Worm (Caenorhabditis elegans): ENCODE measurements around the gene cysl-3.

DNA sequence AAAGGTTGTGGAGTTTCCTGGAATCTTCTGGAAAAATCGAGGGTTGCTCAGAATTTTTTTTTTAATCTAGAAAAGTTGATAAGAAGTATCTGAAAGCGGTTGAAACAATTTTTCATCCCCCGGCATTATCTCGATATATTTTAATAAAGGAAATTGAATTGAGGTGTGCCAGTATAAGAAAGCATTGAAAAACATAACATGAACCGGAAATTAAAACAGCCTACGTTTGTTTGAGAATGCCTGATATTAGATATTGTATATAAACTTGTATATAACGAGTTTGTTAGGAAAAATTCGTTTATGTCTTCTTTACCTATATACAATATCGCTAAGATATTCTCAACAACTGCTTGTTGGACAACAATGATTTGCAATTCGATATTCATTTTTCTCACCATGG is 51.2 kb downstream of the cysl-3 start, which contains the start of gene str-30:
- TF ChIP-seq W03F9.2 (tag; optimal IDR thresholded peaks at IDR 0.05) (no peak), dao-5 (tag; optimal IDR thresholded peaks at IDR 0.05) (no peak)

Measured in whole organism, L4/young adult.